Worm (Caenorhabditis elegans) whole organism, L4/young adult: ENCODE results near the gene ttll-12.

Source experiments
- W03F9.2 ChIP-seq: fragments of 150-350 bp; optimal IDR thresholded peaks from 2 replicates; lab custom pipeline; 2014; ENCODE audit warnings: missing biosample characterization, missing genetic modification characterization
- dao-5 ChIP-seq: sonication (generic microtip); optimal IDR thresholded peaks from 2 replicates; lab custom pipeline; 2016; ENCODE audit warnings: missing genotype, missing genetic modification characterization, moderate library complexity, missing compliant biosample characterization
- him-1 ChIP-seq: sonication (generic microtip); optimal IDR thresholded peaks from 2 replicates; lab custom pipeline; 2016; ENCODE audit warnings: missing genotype, missing genetic modification reagents, missing genetic modification characterization, missing compliant biosample characterization

ce11 chrII:9358230-9358629 lies 19.4 kb downstream of the ttll-12 start, which contains the start of gene mel-11:
- no peak for TF ChIP-seq W03F9.2 (tag; lab: Kevin White, UChicago)
- TF ChIP-seq dao-5, result no peak
- no peak for TF ChIP-seq him-1 (tag; lab: Kevin White, UChicago)
